Fruit fly (Drosophila melanogaster): ENCODE data around the gene CG42307.
A peak's percentile ranks its signal among the peaks of the same experiment; 100 is the strongest.

The CG42307 gene

dm6 chr3L:7376830-7377229 lies 47.9 kb downstream of the CG42307 start:
- TF ChIP-seq toe (GFP tag; optimal IDR thresholded peaks at IDR 0.05): no peak
- no peak for TF ChIP-seq cic (GFP tag; optimal IDR thresholded peaks at IDR 0.05)
- no peak for TF ChIP-seq CG1620 (GFP tag; optimal IDR thresholded peaks at IDR 0.05)
- no peak for TF ChIP-seq ovo (GFP tag; optimal IDR thresholded peaks at IDR 0.05)
- TF ChIP-seq Clk (GFP tag; optimal IDR thresholded peaks at IDR 0.05): no peak
- no peak for TF ChIP-seq tj (GFP tag; optimal IDR thresholded peaks at IDR 0.05)
- no peak for TF ChIP-seq CG5204 (GFP tag; optimal IDR thresholded peaks at IDR 0.05)
- no peak for TF ChIP-seq CG7045 (GFP tag; optimal IDR thresholded peaks at IDR 0.05)

dm6 chr3L:7380395-7380794 lies 51.5 kb downstream of the CG42307 start:
- TF ChIP-seq Clk (GFP tag; optimal IDR thresholded peaks at IDR 0.05) (no peak), cic (GFP tag; optimal IDR thresholded peaks at IDR 0.05) (peak; percentile 13)

dm6 chr3L:7381359-7381976 lies 52.5 kb downstream of the CG42307 start, which contains the start of the genes SMSr and smid:
Gene SMSr (minus strand): TSS chr3L:7381474.
Gene smid (plus strand): TSS chr3L:7381614.
- TF ChIP-seq Clk (GFP tag; optimal IDR thresholded peaks at IDR 0.05) (no peak), CG33017 (tag; optimal IDR thresholded peaks at IDR 0.05) (peak; percentile 0), CG12768 (GFP tag; optimal IDR thresholded peaks at IDR 0.05) (peak; percentile 19), Mnt (GFP tag; optimal IDR thresholded peaks at IDR 0.05) (peak; percentile 67), CG7045 (GFP tag; optimal IDR thresholded peaks at IDR 0.05) (peak; percentile 23), tj (GFP tag; optimal IDR thresholded peaks at IDR 0.05) (peak; percentile 97), cnc (optimal IDR thresholded peaks at IDR 0.05) (no peak), CG11617 (GFP tag; optimal IDR thresholded peaks at IDR 0.05) (peak; percentile 61), CG5204 (GFP tag; optimal IDR thresholded peaks at IDR 0.05) (peak; percentile 51), cic (GFP tag; optimal IDR thresholded peaks at IDR 0.05) (no peak), ovo (GFP tag; optimal IDR thresholded peaks at IDR 0.05) (peak; percentile 53), CG1620 (GFP tag; optimal IDR thresholded peaks at IDR 0.05) (peak; percentile 64), toe (GFP tag; optimal IDR thresholded peaks at IDR 0.05) (no peak), Hr96 (GFP tag; optimal IDR thresholded peaks at IDR 0.05) (peak; percentile 66), CG7101 (tag; optimal IDR thresholded peaks at IDR 0.05) (peak; percentile 46), Crg-1 (GFP tag; optimal IDR thresholded peaks at IDR 0.05) (peak; percentile 43), CG14711 (tag; optimal IDR thresholded peaks at IDR 0.05) (peak; percentile 9), bab1 (GFP tag; optimal IDR thresholded peaks at IDR 0.05) (peak; percentile 55), kay (GFP tag; ENCODE audit: borderline replicate concordance) (peak; percentile 91), pad (GFP tag; optimal IDR thresholded peaks at IDR 0.05) (peak; percentile 45)

Data from whole organism, adult.